Fruit fly (Drosophila melanogaster) whole organism, embryonic: ENCODE results near the gene Ilp1.

Experiments used
- Adf1 ChIP-seq: fragments of 200-800 bp; sonication (Bioruptor generic); IDR thresholded peaks from 2 replicates; pipeline ENCODE4 v1.3.6; 2022; ENCODE audit warnings: missing biosample characterization, missing genetic modification characterization
- Aef1 ChIP-seq: fragments of 200-800 bp; sonication (Bioruptor generic); IDR thresholded peaks from 3 replicates; pipeline ENCODE4 v1.3.6; 2022; ENCODE audit warnings: missing biosample characterization, missing genetic modification characterization
- CG10979 ChIP-seq: fragments of 200-800 bp; sonication (Bioruptor generic); optimal IDR thresholded peaks from 2 replicates; lab custom pipeline; 2018; ENCODE audit warnings: missing biosample characterization, mild to moderate bottlenecking, missing genetic modification characterization, moderate library complexity
- CG11504 ChIP-seq: fragments of 200-800 bp; sonication (Bioruptor generic); optimal IDR thresholded peaks from 3 replicates; lab custom pipeline; 2019; ENCODE audit warnings: missing biosample characterization, mild to moderate bottlenecking, missing genetic modification characterization, moderate library complexity
- CG13296 ChIP-seq: fragments of 200-800 bp; sonication (Bioruptor generic); optimal IDR thresholded peaks from 3 replicates; lab custom pipeline; 2018; ENCODE audit warnings: missing biosample characterization, mild to moderate bottlenecking, missing genetic modification characterization
- CG14710 ChIP-seq: fragments of 200-800 bp; sonication (Bioruptor generic); optimal IDR thresholded peaks from 3 replicates; lab custom pipeline; 2019; ENCODE audit warnings: missing biosample characterization, mild to moderate bottlenecking, missing genetic modification characterization, moderate library complexity
- CG15479 ChIP-seq: fragments of 200-800 bp; sonication (Bioruptor generic); optimal IDR thresholded peaks from 3 replicates; lab custom pipeline; 2019; ENCODE audit warnings: missing biosample characterization, mild to moderate bottlenecking, missing genetic modification characterization, moderate library complexity
- CG16779 ChIP-seq: fragments of 200-800 bp; sonication (Bioruptor generic); IDR thresholded peaks from 2 replicates; pipeline ENCODE4 v1.3.6; 2022; ENCODE audit warnings: missing biosample characterization, missing genetic modification characterization
- CG17186 ChIP-seq: fragments of 200-800 bp; sonication (Bioruptor generic); optimal IDR thresholded peaks from 3 replicates; lab custom pipeline; 2017; ENCODE audit warnings: missing biosample characterization, missing genetic modification reagents, missing genetic modification characterization
- CG17385 ChIP-seq: fragments of 200-800 bp; sonication (Bioruptor generic); optimal IDR thresholded peaks from 3 replicates; lab custom pipeline; 2018; ENCODE audit warnings: missing biosample characterization, mild to moderate bottlenecking, missing genetic modification characterization
- CG18262 ChIP-seq: fragments of 200-800 bp; optimal IDR thresholded peaks from 3 replicates; lab custom pipeline; 2019; ENCODE audit warnings: missing biosample characterization, mild to moderate bottlenecking, missing genetic modification characterization, moderate library complexity
- CG18764 ChIP-seq: fragments of 200-800 bp; sonication (Bioruptor generic); optimal IDR thresholded peaks from 3 replicates; lab custom pipeline; 2016; ENCODE audit warnings: missing biosample characterization, missing genetic modification characterization
- CG31388 ChIP-seq: fragments of 200-800 bp; sonication (Bioruptor generic); optimal IDR thresholded peaks from 2 replicates; lab custom pipeline; 2016; ENCODE audit warnings: missing biosample characterization, missing genetic modification characterization
- CG32772 ChIP-seq: fragments of 200-800 bp; sonication (Bioruptor generic); IDR thresholded peaks from 2 replicates; pipeline ENCODE4 v1.3.6; 2022; ENCODE audit warnings: missing biosample characterization, missing genetic modification characterization
- CG34376 ChIP-seq: fragments of 200-800 bp; sonication (Bioruptor generic); optimal IDR thresholded peaks from 2 replicates; lab custom pipeline; 2018; ENCODE audit warnings: missing biosample characterization, mild to moderate bottlenecking, missing genetic modification characterization
- CG5180 ChIP-seq: fragments of 200-800 bp; sonication (Bioruptor generic); optimal IDR thresholded peaks from 3 replicates; lab custom pipeline; 2017; ENCODE audit warnings: missing biosample characterization, missing genetic modification characterization, mild to moderate bottlenecking, moderate library complexity, missing genetic modification reagents
- CG6689 ChIP-seq: fragments of 200-800 bp; sonication (Bioruptor generic); IDR thresholded peaks from 2 replicates; pipeline ENCODE4 v1.3.6; 2022; ENCODE audit warnings: missing biosample characterization, missing genetic modification characterization
- CG7357 ChIP-seq: fragments of 200-800 bp; sonication (Bioruptor generic); IDR thresholded peaks from 3 replicates; pipeline ENCODE4 v1.3.6; 2022; ENCODE audit warnings: missing biosample characterization, missing genetic modification characterization
- CG7745 ChIP-seq: fragments of 200-800 bp; sonication (Bioruptor generic); optimal IDR thresholded peaks from 2 replicates; lab custom pipeline; 2018; ENCODE audit warnings: missing biosample characterization, mild to moderate bottlenecking, missing genetic modification characterization, moderate library complexity
- CG8089 ChIP-seq: fragments of 200-800 bp; sonication (Bioruptor generic); optimal IDR thresholded peaks from 3 replicates; lab custom pipeline; 2016; ENCODE audit warnings: missing biosample characterization, missing genetic modification characterization
- CG8281 ChIP-seq: fragments of 200-800 bp; sonication (Bioruptor generic); optimal IDR thresholded peaks from 2 replicates; lab custom pipeline; 2018; ENCODE audit warnings: missing biosample characterization, mild to moderate bottlenecking, missing genetic modification characterization, moderate library complexity
- CTCF ChIP-seq: fragments of 200-800 bp; sonication (Bioruptor generic); optimal IDR thresholded peaks from 2 replicates; lab custom pipeline; 2017; ENCODE audit warnings: missing biosample characterization, mild to moderate bottlenecking, missing genetic modification characterization, moderate library complexity
- D19B ChIP-seq: fragments of 200-800 bp; sonication (Bioruptor generic); optimal IDR thresholded peaks from 2 replicates; lab custom pipeline; 2017; ENCODE audit warnings: missing biosample characterization, mild to moderate bottlenecking, missing genetic modification characterization
- Dad ChIP-seq: fragments of 200-800 bp; sonication (Bioruptor generic); optimal IDR thresholded peaks from 3 replicates; lab custom pipeline; 2016; ENCODE audit warnings: missing biosample characterization, missing genetic modification characterization
- Deaf1 ChIP-seq: fragments of 200-800 bp; optimal IDR thresholded peaks from 3 replicates; lab custom pipeline; 2019; ENCODE audit warnings: missing biosample characterization, mild to moderate bottlenecking, missing genetic modification characterization, moderate library complexity
- Gsc ChIP-seq: fragments of 200-800 bp; sonication (Bioruptor generic); IDR thresholded peaks from 2 replicates; pipeline ENCODE4 v1.3.6; 2022; ENCODE audit warnings: missing biosample characterization, missing genetic modification characterization
- H15 ChIP-seq: fragments of 200-800 bp; sonication (Bioruptor generic); IDR thresholded peaks from 3 replicates; pipeline ENCODE4 v1.3.6; 2022; ENCODE audit warnings: missing biosample characterization, missing genetic modification characterization
- HLH54F ChIP-seq: fragments of 200-800 bp; sonication (Bioruptor generic); optimal IDR thresholded peaks from 3 replicates; lab custom pipeline; 2016; ENCODE audit warnings: missing biosample characterization, missing genetic modification characterization
- Med ChIP-seq: fragments of 200-800 bp; sonication (Bioruptor generic); peaks from one replicate; lab custom pipeline; 2016; ENCODE audit warnings: missing biosample characterization, missing genetic modification characterization, mild to moderate bottlenecking, inconsistent platforms, moderate library complexity
- Nf-YB ChIP-seq: fragments of 200-800 bp; sonication (Bioruptor generic); optimal IDR thresholded peaks from 3 replicates; lab custom pipeline; 2019; ENCODE audit warnings: missing biosample characterization, mild to moderate bottlenecking, missing genetic modification characterization, moderate library complexity
- Sox100B ChIP-seq: fragments of 200-800 bp; sonication (Bioruptor generic); optimal IDR thresholded peaks from 3 replicates; lab custom pipeline; 2018; ENCODE audit warnings: missing biosample characterization, mild to moderate bottlenecking, missing genetic modification characterization
- Ssrp ChIP-seq: fragments of 200-800 bp; sonication (Bioruptor generic); optimal IDR thresholded peaks from 2 replicates; lab custom pipeline; 2018; ENCODE audit warnings: missing biosample characterization, mild to moderate bottlenecking, missing genetic modification characterization, moderate library complexity
- Xbp1 ChIP-seq: fragments of 200-800 bp; sonication (Bioruptor generic); optimal IDR thresholded peaks from 3 replicates; lab custom pipeline; 2016; ENCODE audit warnings: missing biosample characterization, mild to moderate bottlenecking, missing genetic modification characterization
- Xrp1 ChIP-seq: fragments of 200-800 bp; sonication (Bioruptor generic); IDR thresholded peaks from 2 replicates; pipeline ENCODE4 v1.3.6; 2022; ENCODE audit warnings: missing biosample characterization, missing genetic modification characterization
- bab2 ChIP-seq: fragments of 200-800 bp; sonication (Bioruptor generic); optimal IDR thresholded peaks from 2 replicates; lab custom pipeline; 2016; ENCODE audit warnings: missing biosample characterization, missing genetic modification characterization
- chinmo ChIP-seq: fragments of 200-800 bp; sonication (Bioruptor generic); IDR thresholded peaks from 4 replicates; pipeline ENCODE4 v1.3.6; 2022; ENCODE audit warnings: missing biosample characterization, missing genetic modification characterization; ENCODE audit not compliant: partially characterized antibody
- ci ChIP-seq: fragments of 200-800 bp; sonication (Bioruptor generic); IDR thresholded peaks from 3 replicates; pipeline ENCODE4 v1.3.6; 2022; ENCODE audit warnings: missing biosample characterization, missing genetic modification characterization
- esg ChIP-seq: fragments of 200-800 bp; sonication (Bioruptor generic); conservative IDR thresholded peaks from 2 replicates; pipeline ENCODE4 v1.3.6; 2022; ENCODE audit warnings: missing biosample characterization, missing genetic modification characterization
- fd64A ChIP-seq: fragments of 200-800 bp; sonication (Bioruptor generic); optimal IDR thresholded peaks from 3 replicates; lab custom pipeline; 2018; ENCODE audit warnings: missing biosample characterization, mild to moderate bottlenecking, missing genetic modification characterization
- lab ChIP-seq: fragments of 200-800 bp; sonication (Bioruptor generic); optimal IDR thresholded peaks from 3 replicates; lab custom pipeline; 2017; ENCODE audit warnings: missing biosample characterization, missing genetic modification characterization, mild to moderate bottlenecking, moderate library complexity, missing genetic modification reagents
- mam ChIP-seq: fragments of 200-800 bp; sonication (Bioruptor generic); optimal IDR thresholded peaks from 3 replicates; lab custom pipeline; 2016; ENCODE audit warnings: missing biosample characterization, missing genetic modification characterization
- mirr ChIP-seq: fragments of 200-800 bp; sonication (Bioruptor generic); optimal IDR thresholded peaks from 3 replicates; lab custom pipeline; 2018; ENCODE audit warnings: missing biosample characterization, mild to moderate bottlenecking, missing genetic modification characterization
- odd ChIP-seq: fragments of 200-800 bp; sonication (Bioruptor generic); optimal IDR thresholded peaks from 2 replicates; lab custom pipeline; 2017; ENCODE audit warnings: missing biosample characterization, mild to moderate bottlenecking, missing genetic modification characterization
- pb ChIP-seq: fragments of 200-800 bp; sonication (Bioruptor generic); optimal IDR thresholded peaks from 3 replicates; lab custom pipeline; 2016; ENCODE audit warnings: missing biosample characterization, missing genetic modification characterization
- pfk ChIP-seq: fragments of 200-800 bp; sonication (Bioruptor generic); optimal IDR thresholded peaks from 2 replicates; lab custom pipeline; 2018; ENCODE audit warnings: missing biosample characterization, mild to moderate bottlenecking, missing genetic modification characterization, moderate library complexity
- pho ChIP-seq: fragments of 200-800 bp; sonication (Bioruptor generic); optimal IDR thresholded peaks from 2 replicates; lab custom pipeline; 2016; ENCODE audit warnings: missing biosample characterization, missing genetic modification characterization
- pnt ChIP-seq: fragments of 200-800 bp; sonication (Bioruptor generic); optimal IDR thresholded peaks from 3 replicates; lab custom pipeline; 2016; ENCODE audit warnings: missing biosample characterization, missing genetic modification characterization
- row ChIP-seq: fragments of 200-800 bp; sonication (Bioruptor generic); IDR thresholded peaks from 3 replicates; pipeline ENCODE4 v1.3.6; 2022; ENCODE audit warnings: missing biosample characterization, missing genetic modification characterization
- sob ChIP-seq: fragments of 200-800 bp; sonication (Bioruptor generic); IDR thresholded peaks from 2 replicates; pipeline ENCODE4 v1.3.6; 2022; ENCODE audit warnings: missing biosample characterization, missing genetic modification characterization
- stwl ChIP-seq: fragments of 200-800 bp; sonication (Bioruptor generic); optimal IDR thresholded peaks from 3 replicates; lab custom pipeline; 2018; ENCODE audit warnings: missing biosample characterization, mild to moderate bottlenecking, missing genetic modification characterization, moderate library complexity
- tio ChIP-seq: fragments of 200-800 bp; sonication (Bioruptor generic); optimal IDR thresholded peaks from 2 replicates; lab custom pipeline; 2017; ENCODE audit warnings: missing biosample characterization, missing genetic modification characterization, inconsistent platforms
- wdn ChIP-seq: fragments of 200-800 bp; sonication (Bioruptor generic); IDR thresholded peaks from 2 replicates; pipeline ENCODE4 v1.3.6; 2022; ENCODE audit warnings: missing biosample characterization, missing genetic modification characterization

The Ilp1 gene

dm6 chr3L:9760151-9760749 is 38.0 kb upstream of the Ilp1 start, which contains the start of gene CG42268 (continued):
- TF ChIP-seq bab2 (GFP tag; lab: Kevin White, UChicago): no peak
- TF ChIP-seq CG14710 (tag; lab: Kevin White, UChicago): no peak
- no peak for TF ChIP-seq ci (GFP tag; lab: Robert Waterston, UW)
- TF ChIP-seq pho (GFP tag; lab: Kevin White, UChicago): no peak
- TF ChIP-seq mirr: peak; percentile 23
- no peak for TF ChIP-seq pb (GFP tag; lab: Kevin White, UChicago)
- TF ChIP-seq CTCF (GFP tag; lab: Kevin White, UChicago): no peak
- no peak for TF ChIP-seq D19B (GFP tag; lab: Kevin White, UChicago)
- TF ChIP-seq row (GFP tag; lab: Robert Waterston, UW): peak; percentile 32; the same call in 1 of the 3 replicates
- TF ChIP-seq Xrp1 (GFP tag; lab: Robert Waterston, UW): no peak
- TF ChIP-seq Xbp1 (GFP tag; lab: Kevin White, UChicago): no peak
- TF ChIP-seq CG8089 (GFP tag; lab: Kevin White, UChicago): no peak
- TF ChIP-seq CG31388 (GFP tag; lab: Kevin White, UChicago): no peak
- TF ChIP-seq mam: no peak
- TF ChIP-seq stwl (tag; lab: Kevin White, UChicago): no peak
- no peak for TF ChIP-seq CG10979
- TF ChIP-seq CG18764: no peak
- TF ChIP-seq pfk: no peak
- no peak for TF ChIP-seq CG17385 (GFP tag; lab: Kevin White, UChicago)
- no peak for TF ChIP-seq CG18262 (tag; lab: Kevin White, UChicago)
- TF ChIP-seq Med: peak; percentile 81
- peak; percentile 74; the same call in 1 of the 4 replicates for TF ChIP-seq chinmo (GFP tag; lab: Robert Waterston, UW)
- TF ChIP-seq odd: no peak
- TF ChIP-seq esg (GFP tag; lab: Robert Waterston, UW): no peak
- TF ChIP-seq Sox100B (GFP tag; lab: Kevin White, UChicago): no peak
- TF ChIP-seq CG34376: peak; percentile 47
- TF ChIP-seq CG6689 (GFP tag; lab: Robert Waterston, UW): no peak
- no peak for TF ChIP-seq CG32772 (GFP tag; lab: Robert Waterston, UW)
- no peak for TF ChIP-seq CG5180 (GFP tag; lab: Kevin White, UChicago)
- TF ChIP-seq CG15479 (GFP tag; lab: Kevin White, UChicago): no peak
- peak; percentile 6; the same call in 1 of the 2 replicates for TF ChIP-seq Adf1 (GFP tag; lab: Robert Waterston, UW)
- TF ChIP-seq CG13296 (GFP tag; lab: Kevin White, UChicago): peak; percentile 20
- TF ChIP-seq HLH54F (GFP tag; lab: Kevin White, UChicago): no peak
- no peak for TF ChIP-seq Gsc
- TF ChIP-seq CG11504 (tag; lab: Kevin White, UChicago): no peak
- TF ChIP-seq Aef1 (GFP tag; lab: Robert Waterston, UW): no peak
- no peak for TF ChIP-seq CG17186
- no peak for TF ChIP-seq H15 (GFP tag; lab: Robert Waterston, UW)
- TF ChIP-seq tio (GFP tag; lab: Kevin White, UChicago): no peak
- no peak for TF ChIP-seq Nf-YB (GFP tag; lab: Kevin White, UChicago)
- TF ChIP-seq CG16779 (GFP tag; lab: Robert Waterston, UW): no peak
- TF ChIP-seq CG7357 (GFP tag; lab: Robert Waterston, UW): no peak
- TF ChIP-seq sob (GFP tag; lab: Robert Waterston, UW): no peak
- no peak for TF ChIP-seq wdn (GFP tag; lab: Robert Waterston, UW)
- TF ChIP-seq CG8281 (tag; lab: Kevin White, UChicago): no peak
- no peak for TF ChIP-seq Dad (GFP tag; lab: Kevin White, UChicago)
- TF ChIP-seq Deaf1 (tag; lab: Kevin White, UChicago): peak; percentile 85
- TF ChIP-seq Ssrp (tag; lab: Kevin White, UChicago): no peak
- TF ChIP-seq fd64A: no peak
- TF ChIP-seq CG7745 (tag; lab: Kevin White, UChicago): no peak
- peak; percentile 56 for TF ChIP-seq lab (GFP tag; lab: Kevin White, UChicago)
- no peak for TF ChIP-seq pnt (GFP tag; lab: Kevin White, UChicago)
